1 fruit fly cellular context compared by ENCODE assay signal in genomic region chrX:10088023-10088913, dm6.
TF ChIP-seq lines count a peak whose summit lies in the region.

No protein-coding gene starts in this region.

TF ChIP-seq in whole organism, embryonic, 481 proteins besides CTCF, POLR2A, EP300 and RAD21 (continued from another document and continues in another):
- no peak for TF ChIP-seq CkIIα-i1 (GFP tag; IDR thresholded peaks at IDR 0.05; lab: Robert Waterston, UW)
- TF ChIP-seq CG9437 (GFP tag; optimal IDR thresholded peaks at IDR 0.05; lab: Kevin White, UChicago), result peak; percentile 5
- peak; percentile 20 for TF ChIP-seq CG15514 (GFP tag; optimal IDR thresholded peaks at IDR 0.05; lab: Kevin White, UChicago)
- TF ChIP-seq CG1603 (tag; optimal IDR thresholded peaks at IDR 0.05; lab: Kevin White, UChicago), result no peak
- TF ChIP-seq CG12236 (GFP tag; optimal IDR thresholded peaks at IDR 0.05; lab: Kevin White, UChicago), result no peak
- no peak for TF ChIP-seq sc (optimal IDR thresholded peaks at IDR 0.05; lab: Kevin White, UChicago)
- TF ChIP-seq sc (GFP tag; optimal IDR thresholded peaks at IDR 0.05; lab: Kevin White, UChicago), result peak; percentile 42
- peak; percentile 62 for TF ChIP-seq CG18599 (GFP tag; optimal IDR thresholded peaks at IDR 0.05; lab: Kevin White, UChicago)
- TF ChIP-seq CG30431 (GFP tag; optimal IDR thresholded peaks at IDR 0.05; lab: Kevin White, UChicago), result peak; percentile 59
- peak; percentile 35; the same call in 1 of the 2 replicates for TF ChIP-seq Rx (GFP tag; IDR thresholded peaks at IDR 0.05; lab: Robert Waterston, UW)
- TF ChIP-seq BtbVII (GFP tag; optimal IDR thresholded peaks at IDR 0.05; lab: Kevin White, UChicago), result peak; percentile 11
- no peak for TF ChIP-seq rib (GFP tag; IDR thresholded peaks at IDR 0.05; lab: Robert Waterston, UW)
- TF ChIP-seq CG10959 (GFP tag; IDR thresholded peaks at IDR 0.05; lab: Robert Waterston, UW), result peak; percentile 81
- TF ChIP-seq CG9932 (GFP tag; IDR thresholded peaks at IDR 0.05; lab: Robert Waterston, UW), result peak; percentile 54
- TF ChIP-seq jumu (GFP tag; optimal IDR thresholded peaks at IDR 0.05; lab: Kevin White, UChicago), result peak; percentile 32
- TF ChIP-seq seq (GFP tag; IDR thresholded peaks at IDR 0.05; lab: Robert Waterston, UW), result peak; percentile 66
- TF ChIP-seq Poxn (GFP tag; IDR thresholded peaks at IDR 0.05; lab: Robert Waterston, UW), result no peak
- peak; percentile 74 for TF ChIP-seq ranshi (GFP tag; IDR thresholded peaks at IDR 0.05; lab: Robert Waterston, UW)
- TF ChIP-seq CG12659 (GFP tag; optimal IDR thresholded peaks at IDR 0.05; lab: Kevin White, UChicago), result peak; percentile 31
- no peak for TF ChIP-seq CG3838 (GFP tag; optimal IDR thresholded peaks at IDR 0.05; lab: Kevin White, UChicago)
- TF ChIP-seq hb (GFP tag; IDR thresholded peaks at IDR 0.05; lab: Robert Waterston, UW; ENCODE audit: partially characterized antibody), result no peak
- no peak for TF ChIP-seq pan (optimal IDR thresholded peaks at IDR 0.05; lab: Kevin White, UChicago)
- peak in 1 of 2 experiments; percentile 72 for TF ChIP-seq pan (GFP tag; optimal IDR thresholded peaks at IDR 0.05 in 1 of 2, IDR thresholded peaks at IDR 0.05 in 1 of 2)
- no peak for TF ChIP-seq dimm (GFP tag; IDR thresholded peaks at IDR 0.05; lab: Robert Waterston, UW)
- peak in 1 of 3 experiments; percentile 71 for TF ChIP-seq lola (GFP tag; optimal IDR thresholded peaks at IDR 0.05; lab: Kevin White, UChicago)
- TF ChIP-seq GATAe (GFP tag; conservative IDR thresholded peaks at IDR 0.05; lab: Robert Waterston, UW), result no peak
- TF ChIP-seq hkb (optimal IDR thresholded peaks at IDR 0.05; lab: Kevin White, UChicago), result no peak
- TF ChIP-seq hkb (GFP tag; IDR thresholded peaks at IDR 0.05; lab: Robert Waterston, UW), result peak; percentile 79
- TF ChIP-seq CG7839 (tag; optimal IDR thresholded peaks at IDR 0.05; lab: Kevin White, UChicago), result peak; percentile 68
- peak; percentile 57; the same call in 1 of the 3 replicates for TF ChIP-seq CG11695 (GFP tag; IDR thresholded peaks at IDR 0.05; lab: Robert Waterston, UW)
- TF ChIP-seq CG14050 (GFP tag; IDR thresholded peaks at IDR 0.05; lab: Robert Waterston, UW), result peak; percentile 44; the same call in 1 of the 3 replicates
- peak; percentile 80 for TF ChIP-seq CG8924 (tag; optimal IDR thresholded peaks at IDR 0.05; lab: Kevin White, UChicago)
- TF ChIP-seq CG17328 (GFP tag; IDR thresholded peaks at IDR 0.05; lab: Robert Waterston, UW), result peak; percentile 85
- peak; percentile 63 for TF ChIP-seq Rfx (GFP tag; IDR thresholded peaks at IDR 0.05; lab: Robert Waterston, UW)
- peak; percentile 64 for TF ChIP-seq CG34422 (GFP tag; IDR thresholded peaks at IDR 0.05; lab: Robert Waterston, UW)
- TF ChIP-seq Sry-β (GFP tag; optimal IDR thresholded peaks at IDR 0.05; lab: Kevin White, UChicago), result no peak
- no peak for TF ChIP-seq grn (GFP tag; optimal IDR thresholded peaks at IDR 0.05; lab: Kevin White, UChicago)
- TF ChIP-seq cad (GFP tag; optimal IDR thresholded peaks at IDR 0.05; lab: Kevin White, UChicago), result peak; percentile 45
- peak; percentile 65 for TF ChIP-seq CG7556 (GFP tag; optimal IDR thresholded peaks at IDR 0.05; lab: Kevin White, UChicago)
- no peak for TF ChIP-seq CG11398 (GFP tag; optimal IDR thresholded peaks at IDR 0.05; lab: Kevin White, UChicago)
- TF ChIP-seq CG10543 (GFP tag; optimal IDR thresholded peaks at IDR 0.05; lab: Kevin White, UChicago), result no peak
- peak; percentile 45; the same call in 1 of the 2 replicates for TF ChIP-seq dan (GFP tag; IDR thresholded peaks at IDR 0.05; lab: Robert Waterston, UW)
- no peak for TF ChIP-seq CG11560 (tag; IDR thresholded peaks at IDR 0.05; lab: Robert Waterston, UW)
- TF ChIP-seq NFAT (GFP tag; IDR thresholded peaks at IDR 0.05; lab: Robert Waterston, UW), result no peak
- no peak for TF ChIP-seq tap (tag; optimal IDR thresholded peaks at IDR 0.05; lab: Kevin White, UChicago)
- no peak for TF ChIP-seq CG10654 (GFP tag; optimal IDR thresholded peaks at IDR 0.05; lab: Kevin White, UChicago)
- no peak for TF ChIP-seq Myb (GFP tag; optimal IDR thresholded peaks at IDR 0.05; lab: Kevin White, UChicago)
- no peak for TF ChIP-seq eyg (GFP tag; optimal IDR thresholded peaks at IDR 0.05; lab: Kevin White, UChicago)
- no peak for TF ChIP-seq CG17186 (GFP tag; optimal IDR thresholded peaks at IDR 0.05; lab: Kevin White, UChicago)
- TF ChIP-seq her (GFP tag; optimal IDR thresholded peaks at IDR 0.05; lab: Kevin White, UChicago), result no peak
- peak; percentile 70 for TF ChIP-seq CG10366 (GFP tag; IDR thresholded peaks at IDR 0.05; lab: Robert Waterston, UW)
- TF ChIP-seq NK7.1 (GFP tag; optimal IDR thresholded peaks at IDR 0.05; lab: Kevin White, UChicago), result no peak
- TF ChIP-seq gcm (GFP tag; optimal IDR thresholded peaks at IDR 0.05; lab: Kevin White, UChicago), result peak; percentile 55
- TF ChIP-seq CG3995 (GFP tag; optimal IDR thresholded peaks at IDR 0.05; lab: Kevin White, UChicago), result no peak
- TF ChIP-seq ro (GFP tag; IDR thresholded peaks at IDR 0.05; lab: Robert Waterston, UW), result no peak
- peak; percentile 22 for TF ChIP-seq fd3F (GFP tag; optimal IDR thresholded peaks at IDR 0.05; lab: Kevin White, UChicago)
- peak; percentile 63; the same call in 2 of the 3 replicates for TF ChIP-seq Mrtf (GFP tag; IDR thresholded peaks at IDR 0.05; lab: Robert Waterston, UW)
- TF ChIP-seq Trl (optimal IDR thresholded peaks at IDR 0.05; lab: Kevin White, UChicago), result no peak
- peak; percentile 22 for TF ChIP-seq Trl (GFP tag; optimal IDR thresholded peaks at IDR 0.05; lab: Kevin White, UChicago)
- peak; percentile 39 for TF ChIP-seq HHEX (GFP tag; optimal IDR thresholded peaks at IDR 0.05; lab: Kevin White, UChicago)
- peak; percentile 92 for TF ChIP-seq sens (GFP tag; lab: Kevin White, UChicago)
- peak; percentile 59 for TF ChIP-seq Ssrp (tag; optimal IDR thresholded peaks at IDR 0.05; lab: Kevin White, UChicago)
- peak; percentile 30 to 69 for TF ChIP-seq Hr51 (GFP tag; optimal IDR thresholded peaks at IDR 0.05; lab: Kevin White, UChicago)
- peak; percentile 67 for TF ChIP-seq Oli (tag; optimal IDR thresholded peaks at IDR 0.05; lab: Kevin White, UChicago)
- TF ChIP-seq fu2 (GFP tag; optimal IDR thresholded peaks at IDR 0.05; lab: Kevin White, UChicago), result no peak
- TF ChIP-seq ERR (GFP tag; optimal IDR thresholded peaks at IDR 0.05; lab: Kevin White, UChicago), result no peak
- peak; percentile 59 for TF ChIP-seq CG1602 (GFP tag; optimal IDR thresholded peaks at IDR 0.05; lab: Kevin White, UChicago)
- TF ChIP-seq CG13624 (GFP tag; optimal IDR thresholded peaks at IDR 0.05; lab: Kevin White, UChicago), result no peak
- TF ChIP-seq mirr (GFP tag; optimal IDR thresholded peaks at IDR 0.05; lab: Kevin White, UChicago), result no peak
- no peak for TF ChIP-seq Kr (GFP tag; optimal IDR thresholded peaks at IDR 0.05; lab: Kevin White, UChicago)
- no peak for TF ChIP-seq disco-r (GFP tag; optimal IDR thresholded peaks at IDR 0.05; lab: Kevin White, UChicago)
- TF ChIP-seq ato (GFP tag; IDR thresholded peaks at IDR 0.05; lab: Robert Waterston, UW; ENCODE audit: partially characterized antibody), result no peak
- TF ChIP-seq pfk (GFP tag; optimal IDR thresholded peaks at IDR 0.05; lab: Kevin White, UChicago), result no peak
- TF ChIP-seq MBD-R2 (GFP tag; IDR thresholded peaks at IDR 0.05; lab: Robert Waterston, UW), result no peak; the same call in 1 of the 2 replicates
- TF ChIP-seq z (GFP tag; IDR thresholded peaks at IDR 0.05; lab: Robert Waterston, UW), result no peak
- no peak for TF ChIP-seq CG17568 (GFP tag; optimal IDR thresholded peaks at IDR 0.05; lab: Kevin White, UChicago)
- no peak for TF ChIP-seq bigmax (GFP tag; optimal IDR thresholded peaks at IDR 0.05; lab: Kevin White, UChicago)
- peak; percentile 67 for TF ChIP-seq CG31441 (GFP tag; IDR thresholded peaks at IDR 0.05; lab: Robert Waterston, UW)
- peak; percentile 19 for TF ChIP-seq Antp (GFP tag; optimal IDR thresholded peaks at IDR 0.05; lab: Kevin White, UChicago)
- peak; percentile 74 for TF ChIP-seq corto (GFP tag; optimal IDR thresholded peaks at IDR 0.05; lab: Kevin White, UChicago)
- TF ChIP-seq run (tag; optimal IDR thresholded peaks at IDR 0.05; lab: Kevin White, UChicago), result no peak
- TF ChIP-seq kah (GFP tag; optimal IDR thresholded peaks at IDR 0.05; lab: Kevin White, UChicago), result no peak
- TF ChIP-seq zfh1 (GFP tag; IDR thresholded peaks at IDR 0.05; lab: Robert Waterston, UW), result peak; percentile 89
- no peak for TF ChIP-seq abd-A (tag; optimal IDR thresholded peaks at IDR 0.05; lab: Kevin White, UChicago)
- TF ChIP-seq CG8089 (GFP tag; optimal IDR thresholded peaks at IDR 0.05; lab: Kevin White, UChicago), result no peak
- no peak for TF ChIP-seq Dref (GFP tag; IDR thresholded peaks at IDR 0.05; lab: Robert Waterston, UW)
- no peak for TF ChIP-seq Eip74EF (GFP tag; optimal IDR thresholded peaks at IDR 0.05; lab: Kevin White, UChicago)
- TF ChIP-seq btn (GFP tag; optimal IDR thresholded peaks at IDR 0.05; lab: Kevin White, UChicago), result no peak
- no peak for TF ChIP-seq cg (GFP tag; optimal IDR thresholded peaks at IDR 0.05; lab: Kevin White, UChicago)
- peak; percentile 38; the same call in 2 of the 3 replicates for TF ChIP-seq B-H1 (GFP tag; IDR thresholded peaks at IDR 0.05; lab: Robert Waterston, UW)
- TF ChIP-seq CG12104 (GFP tag; optimal IDR thresholded peaks at IDR 0.05; lab: Kevin White, UChicago), result no peak
- no peak for TF ChIP-seq bowl (GFP tag; IDR thresholded peaks at IDR 0.05; lab: Robert Waterston, UW)
- TF ChIP-seq Optix (GFP tag; IDR thresholded peaks at IDR 0.05; lab: Robert Waterston, UW), result peak; percentile 62; the same call in 2 of the 3 replicates
- TF ChIP-seq Hsf (GFP tag; optimal IDR thresholded peaks at IDR 0.05; lab: Kevin White, UChicago), result peak; percentile 55
- peak; percentile 57 for TF ChIP-seq CG6813 (GFP tag; optimal IDR thresholded peaks at IDR 0.05; lab: Kevin White, UChicago)
- no peak for TF ChIP-seq Hmx (GFP tag; optimal IDR thresholded peaks at IDR 0.05; lab: Kevin White, UChicago)
- TF ChIP-seq CG9797 (GFP tag; optimal IDR thresholded peaks at IDR 0.05; lab: Kevin White, UChicago), result no peak
- TF ChIP-seq CG6854 (GFP tag; optimal IDR thresholded peaks at IDR 0.05; lab: Kevin White, UChicago), result no peak
- TF ChIP-seq CG32772 (GFP tag; IDR thresholded peaks at IDR 0.05; lab: Robert Waterston, UW), result peak; percentile 38; the same call in 1 of the 2 replicates
- peak; percentile 64 for TF ChIP-seq dmrt99B (tag; optimal IDR thresholded peaks at IDR 0.05; lab: Kevin White, UChicago)
- peak; percentile 47 for TF ChIP-seq CG2120 (GFP tag; optimal IDR thresholded peaks at IDR 0.05; lab: Kevin White, UChicago)
- peak; percentile 29 for TF ChIP-seq psq (GFP tag; optimal IDR thresholded peaks at IDR 0.05; lab: Kevin White, UChicago)
- peak; percentile 53 for TF ChIP-seq Mad (GFP tag; optimal IDR thresholded peaks at IDR 0.05; lab: Kevin White, UChicago)
- TF ChIP-seq CG9727 (GFP tag; optimal IDR thresholded peaks at IDR 0.05; lab: Kevin White, UChicago), result peak; percentile 77
- peak; percentile 43 for TF ChIP-seq CG3281 (GFP tag; optimal IDR thresholded peaks at IDR 0.05; lab: Kevin White, UChicago)
- TF ChIP-seq lov (optimal IDR thresholded peaks at IDR 0.05; lab: Kevin White, UChicago), result no peak
- 0 out of 3 replicates have a peak, but pooled peaks have one; percentile 15 for TF ChIP-seq lov (GFP tag; IDR thresholded peaks at IDR 0.05; lab: Robert Waterston, UW)
- TF ChIP-seq CG3163 (GFP tag; optimal IDR thresholded peaks at IDR 0.05; lab: Kevin White, UChicago), result peak; percentile 12
- TF ChIP-seq CG15696 (tag; optimal IDR thresholded peaks at IDR 0.05; lab: Kevin White, UChicago), result peak; percentile 81
- peak; percentile 64 for TF ChIP-seq slbo (GFP tag; IDR thresholded peaks at IDR 0.05; lab: Robert Waterston, UW)
- TF ChIP-seq Elba2 (GFP tag; optimal IDR thresholded peaks at IDR 0.05; lab: Kevin White, UChicago), result peak; percentile 55
- TF ChIP-seq ase (GFP tag; IDR thresholded peaks at IDR 0.05; lab: Robert Waterston, UW), result peak; percentile 59; the same call in 1 of the 3 replicates
- peak; percentile 1 for TF ChIP-seq CG18764 (GFP tag; optimal IDR thresholded peaks at IDR 0.05; lab: Kevin White, UChicago)
- no peak for TF ChIP-seq CG5953 (GFP tag; IDR thresholded peaks at IDR 0.05; lab: Robert Waterston, UW)
- TF ChIP-seq CG13287 (GFP tag; IDR thresholded peaks at IDR 0.05; lab: Robert Waterston, UW; ENCODE audit: partially characterized antibody), result no peak
- TF ChIP-seq CG3726 (GFP tag; IDR thresholded peaks at IDR 0.05; lab: Robert Waterston, UW), result 0 out of 3 replicates have a peak, but pooled peaks have one; percentile 57
- no peak for TF ChIP-seq CG13296 (GFP tag; optimal IDR thresholded peaks at IDR 0.05; lab: Kevin White, UChicago)
- no peak for TF ChIP-seq Neu2 (GFP tag; optimal IDR thresholded peaks at IDR 0.05; lab: Kevin White, UChicago; ENCODE audit: borderline replicate concordance)
- no peak for TF ChIP-seq insv (GFP tag; optimal IDR thresholded peaks at IDR 0.05; lab: Kevin White, UChicago)
- no peak for TF ChIP-seq klu (GFP tag; IDR thresholded peaks at IDR 0.05; lab: Robert Waterston, UW)
- TF ChIP-seq BEAF-32 (GFP tag; optimal IDR thresholded peaks at IDR 0.05; lab: Kevin White, UChicago), result no peak
- no peak for TF ChIP-seq emc (GFP tag; optimal IDR thresholded peaks at IDR 0.05; lab: Kevin White, UChicago)
- TF ChIP-seq dati (GFP tag; IDR thresholded peaks at IDR 0.05; lab: Robert Waterston, UW), result 0 out of 2 replicates have a peak, but pooled peaks have one; percentile 11
- TF ChIP-seq oc (tag; optimal IDR thresholded peaks at IDR 0.05; lab: Kevin White, UChicago), result peak; percentile 38
- TF ChIP-seq CG32532 (GFP tag; IDR thresholded peaks at IDR 0.05; lab: Robert Waterston, UW), result peak; percentile 61
- TF ChIP-seq C15 (GFP tag; IDR thresholded peaks at IDR 0.05; lab: Robert Waterston, UW), result no peak
- no peak for TF ChIP-seq Mes4 (GFP tag; optimal IDR thresholded peaks at IDR 0.05; lab: Kevin White, UChicago)
- peak; percentile 23; the same call in 1 of the 2 replicates for TF ChIP-seq CG17612 (GFP tag; IDR thresholded peaks at IDR 0.05; lab: Robert Waterston, UW)
- TF ChIP-seq sd (tag; optimal IDR thresholded peaks at IDR 0.05; lab: Kevin White, UChicago), result no peak
- peak; percentile 63; the same call in 1 of the 2 replicates for TF ChIP-seq CG14441 (GFP tag; IDR thresholded peaks at IDR 0.05; lab: Robert Waterston, UW)
- TF ChIP-seq Nf-YA (GFP tag; IDR thresholded peaks at IDR 0.05; lab: Robert Waterston, UW), result peak; percentile 35; the same call in 1 of the 2 replicates
- TF ChIP-seq peb (GFP tag; IDR thresholded peaks at IDR 0.05; lab: Robert Waterston, UW), result peak; percentile 29; the same call in 1 of the 2 replicates
- TF ChIP-seq CG6272 (GFP tag; IDR thresholded peaks at IDR 0.05; lab: Robert Waterston, UW), result no peak
